Fruit fly (Drosophila melanogaster): ENCODE results near the gene Phf5a.

Phf5a gene

dm6 chr2L:6496753-6497152, 6.1 kb upstream of the Phf5a start, which contains the start of gene CG9550:
Gene CG9550, plus strand, starts transcription at chr2L:6497053.
- TF ChIP-seq CG10209 (GFP tag; optimal IDR thresholded peaks at IDR 0.05) (no peak), Hand (GFP tag; optimal IDR thresholded peaks at IDR 0.05) (no peak), CG17186 (GFP tag; optimal IDR thresholded peaks at IDR 0.05) (no peak), sr (GFP tag; IDR thresholded peaks at IDR 0.05) (no peak), CG17328 (GFP tag; IDR thresholded peaks at IDR 0.05) (no peak), CG10147 (GFP tag; optimal IDR thresholded peaks at IDR 0.05) (no peak), twi (tag; optimal IDR thresholded peaks at IDR 0.05) (no peak), E2f2 (GFP tag; IDR thresholded peaks at IDR 0.05) (no peak), phol (tag; optimal IDR thresholded peaks at IDR 0.05) (no peak), Atf-2 (GFP tag; optimal IDR thresholded peaks at IDR 0.05) (no peak), CG1529 (GFP tag; optimal IDR thresholded peaks at IDR 0.05) (no peak), repo (GFP tag; optimal IDR thresholded peaks at IDR 0.05) (no peak), caup (GFP tag; optimal IDR thresholded peaks at IDR 0.05; ENCODE audit: severe bottlenecking) (no peak), CG34422 (GFP tag; IDR thresholded peaks at IDR 0.05) (no peak), salm (tag; optimal IDR thresholded peaks at IDR 0.05) (no peak), CG10979 (tag; optimal IDR thresholded peaks at IDR 0.05) (no peak)

dm6 chr2L:6494405-6494816, 3.8 kb upstream of the Phf5a start, which contains the start of gene CG9547:
Gene CG9547, minus strand, starts transcription at chr2L:6494532.
- peak; percentile 5 for TF ChIP-seq MTF-1 (GFP tag; optimal IDR thresholded peaks at IDR 0.05; ENCODE audit: borderline replicate concordance)
- TF ChIP-seq CG4730 (GFP tag; IDR thresholded peaks at IDR 0.05): no peak
- TF ChIP-seq stwl (tag; optimal IDR thresholded peaks at IDR 0.05): no peak
- TF ChIP-seq tap (tag; optimal IDR thresholded peaks at IDR 0.05): no peak
- TF ChIP-seq CG8388 (GFP tag; optimal IDR thresholded peaks at IDR 0.05): no peak
- no peak for TF ChIP-seq phol (tag; optimal IDR thresholded peaks at IDR 0.05)
- no peak for TF ChIP-seq Optix (GFP tag; IDR thresholded peaks at IDR 0.05)
- no peak for TF ChIP-seq ATbp (GFP tag; optimal IDR thresholded peaks at IDR 0.05)
- no peak for TF ChIP-seq CG4424 (GFP tag; optimal IDR thresholded peaks at IDR 0.05)
- TF ChIP-seq Elba2 (GFP tag; optimal IDR thresholded peaks at IDR 0.05): no peak
- peak; percentile 80 for TF ChIP-seq CG3163 (GFP tag; optimal IDR thresholded peaks at IDR 0.05)
- no peak for TF ChIP-seq Sry-β (GFP tag; optimal IDR thresholded peaks at IDR 0.05)
- TF ChIP-seq cg (GFP tag; optimal IDR thresholded peaks at IDR 0.05): no peak
- no peak for TF ChIP-seq fu2 (GFP tag; optimal IDR thresholded peaks at IDR 0.05)
- TF ChIP-seq pum (GFP tag; optimal IDR thresholded peaks at IDR 0.05): no peak
- TF ChIP-seq gro (GFP tag; optimal IDR thresholded peaks at IDR 0.05): peak; percentile 53
- TF ChIP-seq Awh (GFP tag; IDR thresholded peaks at IDR 0.05): no peak
- TF ChIP-seq CG1647 (GFP tag; optimal IDR thresholded peaks at IDR 0.05): no peak
- no peak for TF ChIP-seq C15 (GFP tag; IDR thresholded peaks at IDR 0.05)
- TF ChIP-seq CG7928 (GFP tag; optimal IDR thresholded peaks at IDR 0.05): no peak
- no peak for TF ChIP-seq Lim3 (GFP tag; IDR thresholded peaks at IDR 0.05)
- no peak for TF ChIP-seq CG33557 (GFP tag; optimal IDR thresholded peaks at IDR 0.05)
- TF ChIP-seq Mrtf (GFP tag; IDR thresholded peaks at IDR 0.05): no peak
- no peak for TF ChIP-seq pfk (GFP tag; optimal IDR thresholded peaks at IDR 0.05)
- no peak for TF ChIP-seq CG14667 (GFP tag; IDR thresholded peaks at IDR 0.05)
- TF ChIP-seq BEAF-32 (GFP tag; optimal IDR thresholded peaks at IDR 0.05): peak; percentile 11
- TF ChIP-seq Dll (GFP tag; IDR thresholded peaks at IDR 0.05; ENCODE audit: partially characterized antibody): peak; percentile 27; the same call in 2 of the 4 replicates
- TF ChIP-seq Bgb (GFP tag; IDR thresholded peaks at IDR 0.05; ENCODE audit: partially characterized antibody): no peak
- TF ChIP-seq vvl (GFP tag; IDR thresholded peaks at IDR 0.05): peak; percentile 22; the same call in 1 of the 2 replicates
- no peak for TF ChIP-seq Camta (GFP tag; optimal IDR thresholded peaks at IDR 0.05)
- TF ChIP-seq Ravus (GFP tag; IDR thresholded peaks at IDR 0.05): no peak
- TF ChIP-seq NfI (GFP tag; optimal IDR thresholded peaks at IDR 0.05): peak; percentile 20
- no peak for TF ChIP-seq trh (GFP tag; optimal IDR thresholded peaks at IDR 0.05)
- no peak for TF ChIP-seq pzg (GFP tag; optimal IDR thresholded peaks at IDR 0.05)
- TF ChIP-seq lola (GFP tag; optimal IDR thresholded peaks at IDR 0.05): no peak
